Fruit fly (Drosophila melanogaster) whole organism, embryonic: ENCODE data around the gene Plc21C.

Experiments
- BtbVII ChIP-seq: fragments of 200-800 bp; sonication (Bioruptor generic); optimal IDR thresholded peaks from 3 replicates; lab custom pipeline; 2017; ENCODE audit warnings: missing biosample characterization, mild to moderate bottlenecking, missing genetic modification characterization
- CG11085 ChIP-seq: fragments of 200-800 bp; sonication (Bioruptor generic); IDR thresholded peaks from 2 replicates; pipeline ENCODE4 v1.3.6; 2022; ENCODE audit warnings: missing biosample characterization, missing genetic modification characterization
- CG11247 ChIP-seq: fragments of 200-800 bp; sonication (Bioruptor generic); IDR thresholded peaks from 2 replicates; pipeline ENCODE4 v1.3.6; 2022; ENCODE audit warnings: missing biosample characterization, missing genetic modification characterization
- CG12155 ChIP-seq: fragments of 200-800 bp; sonication (Bioruptor generic); optimal IDR thresholded peaks from 3 replicates; lab custom pipeline; 2016; ENCODE audit warnings: missing biosample characterization, missing genetic modification characterization
- CG15601 ChIP-seq: fragments of 200-800 bp; sonication (Bioruptor generic); optimal IDR thresholded peaks from 3 replicates; lab custom pipeline; 2019; ENCODE audit warnings: missing biosample characterization, mild to moderate bottlenecking, missing genetic modification characterization, moderate library complexity
- CG16813 ChIP-seq: fragments of 200-800 bp; sonication (Bioruptor generic); IDR thresholded peaks from 3 replicates; pipeline ENCODE4 v1.3.6; 2022; ENCODE audit warnings: missing biosample characterization, missing genetic modification characterization; ENCODE audit not compliant: partially characterized antibody
- CG17186 ChIP-seq: fragments of 200-800 bp; sonication (Bioruptor generic); optimal IDR thresholded peaks from 3 replicates; lab custom pipeline; 2017; ENCODE audit warnings: missing biosample characterization, missing genetic modification reagents, missing genetic modification characterization
- CG17361 ChIP-seq: fragments of 200-800 bp; sonication (Bioruptor generic); IDR thresholded peaks from 3 replicates; pipeline ENCODE4 v1.3.6; 2022; ENCODE audit warnings: missing biosample characterization, missing genetic modification characterization
- CG18599 ChIP-seq: fragments of 200-800 bp; sonication (Bioruptor generic); optimal IDR thresholded peaks from 3 replicates; lab custom pipeline; 2017; ENCODE audit warnings: missing biosample characterization, missing genetic modification characterization, mild to moderate bottlenecking, moderate library complexity, missing genetic modification reagents
- CG30020 ChIP-seq: fragments of 200-800 bp; optimal IDR thresholded peaks from 2 replicates; lab custom pipeline; 2019; ENCODE audit warnings: missing biosample characterization, mild to moderate bottlenecking, missing genetic modification characterization, moderate library complexity
- CG3065 ChIP-seq: fragments of 200-800 bp; sonication (Bioruptor generic); optimal IDR thresholded peaks from 2 replicates; lab custom pipeline; 2016; ENCODE audit warnings: missing biosample characterization, missing genetic modification characterization
- CG32532 ChIP-seq: fragments of 200-800 bp; sonication (Bioruptor generic); IDR thresholded peaks from 2 replicates; pipeline ENCODE4 v1.3.6; 2022; ENCODE audit warnings: missing biosample characterization, missing genetic modification characterization
- CG3726 ChIP-seq: fragments of 200-800 bp; sonication (Bioruptor generic); IDR thresholded peaks from 3 replicates; pipeline ENCODE4, ENCODE4 v1.3.6; 2022; ENCODE audit warnings: missing biosample characterization, missing genetic modification characterization
- CG3847 ChIP-seq: fragments of 200-800 bp; sonication (Bioruptor generic); IDR thresholded peaks from 2 replicates; pipeline ENCODE4 v1.3.6; 2022; ENCODE audit warnings: missing biosample characterization, missing genetic modification characterization
- CG3995 ChIP-seq: fragments of 200-800 bp; sonication (Bioruptor generic); optimal IDR thresholded peaks from 3 replicates; lab custom pipeline; 2016; ENCODE audit warnings: missing biosample characterization, missing genetic modification characterization
- CG4424 ChIP-seq: fragments of 200-800 bp; sonication (Bioruptor generic); optimal IDR thresholded peaks from 3 replicates; lab custom pipeline; 2016; ENCODE audit warnings: missing biosample characterization, missing genetic modification characterization
- CG4730 ChIP-seq: fragments of 200-800 bp; sonication (Bioruptor generic); IDR thresholded peaks from 2 replicates; pipeline ENCODE4 v1.3.6; 2022; ENCODE audit warnings: missing biosample characterization, missing genetic modification characterization
- CG6813 ChIP-seq: fragments of 200-800 bp; sonication (Bioruptor generic); optimal IDR thresholded peaks from 2 replicates; lab custom pipeline; 2017; ENCODE audit warnings: missing biosample characterization, missing genetic modification characterization, mild to moderate bottlenecking, moderate library complexity, missing genetic modification reagents
- CG9215 ChIP-seq: fragments of 200-800 bp; sonication (Bioruptor generic); IDR thresholded peaks from 2 replicates; pipeline ENCODE4 v1.3.6; 2022; ENCODE audit warnings: missing biosample characterization, missing genetic modification characterization
- CG9437 ChIP-seq: fragments of 200-800 bp; sonication (Bioruptor generic); optimal IDR thresholded peaks from 2 replicates; lab custom pipeline; 2018; ENCODE audit warnings: missing biosample characterization, mild to moderate bottlenecking, missing genetic modification characterization
- CHES-1-like ChIP-seq: fragments of 200-800 bp; sonication (Bioruptor generic); optimal IDR thresholded peaks from 2 replicates; lab custom pipeline; 2016; ENCODE audit warnings: missing biosample characterization, missing genetic modification characterization
- Chrac-16 ChIP-seq: fragments of 200-800 bp; sonication (Bioruptor generic); optimal IDR thresholded peaks from 3 replicates; lab custom pipeline; 2016; ENCODE audit warnings: missing biosample characterization, missing genetic modification characterization
- Dref ChIP-seq: fragments of 200-800 bp; sonication (Bioruptor generic); IDR thresholded peaks from 2 replicates; pipeline ENCODE4 v1.3.6; 2022; ENCODE audit warnings: missing biosample characterization, missing genetic modification characterization
- ERR ChIP-seq: fragments of 200-800 bp; sonication (Bioruptor generic); optimal IDR thresholded peaks from 2 replicates; lab custom pipeline; 2016; ENCODE audit warnings: missing biosample characterization, missing genetic modification characterization
- Fer2 ChIP-seq: fragments of 200-800 bp; sonication (Bioruptor generic); optimal IDR thresholded peaks from 2 replicates; lab custom pipeline; 2018; ENCODE audit warnings: missing biosample characterization, mild to moderate bottlenecking, missing genetic modification characterization, moderate library complexity
- HLH3B ChIP-seq: fragments of 200-800 bp; sonication (Bioruptor generic); IDR thresholded peaks from 2 replicates; pipeline ENCODE4 v1.3.6; 2022; ENCODE audit warnings: missing biosample characterization, missing genetic modification characterization
- Hand ChIP-seq: fragments of 200-800 bp; sonication (Bioruptor generic); optimal IDR thresholded peaks from 2 replicates; lab custom pipeline; 2017; ENCODE audit warnings: mild to moderate bottlenecking, missing biosample characterization, missing genetic modification reagents, missing genetic modification characterization
- HmgZ ChIP-seq: fragments of 200-800 bp; sonication (Bioruptor generic); optimal IDR thresholded peaks from 2 replicates; lab custom pipeline; 2018; ENCODE audit warnings: missing biosample characterization, mild to moderate bottlenecking, missing genetic modification characterization
- MESR4 ChIP-seq: fragments of 200-800 bp; sonication (Bioruptor generic); optimal IDR thresholded peaks from 2 replicates; lab custom pipeline; 2018; ENCODE audit warnings: missing biosample characterization, mild to moderate bottlenecking, missing genetic modification characterization, moderate library complexity
- NC2β ChIP-seq: fragments of 200-800 bp; sonication (Bioruptor generic); optimal IDR thresholded peaks from 2 replicates; lab custom pipeline; 2016; ENCODE audit warnings: missing biosample characterization, missing genetic modification characterization
- NFAT ChIP-seq: fragments of 200-800 bp; sonication (Bioruptor generic); IDR thresholded peaks from 2 replicates; pipeline ENCODE4 v1.3.6; 2022; ENCODE audit warnings: missing biosample characterization, missing genetic modification characterization
- Opbp ChIP-seq: fragments of 200-800 bp; sonication (Bioruptor generic); IDR thresholded peaks from 3 replicates; pipeline ENCODE4 v1.3.6; 2022; ENCODE audit warnings: missing biosample characterization, missing genetic modification characterization; ENCODE audit not compliant: partially characterized antibody
- Rfx ChIP-seq: fragments of 200-800 bp; sonication (Bioruptor generic); IDR thresholded peaks from 2 replicates; pipeline ENCODE4 v1.3.6; 2022; ENCODE audit warnings: missing biosample characterization, missing genetic modification characterization
- Tbp ChIP-seq: fragments of >200 bp; optimal IDR thresholded peaks from 2 replicates; lab custom pipeline; 2018; ENCODE audit warnings: missing biosample characterization, missing genetic modification characterization
- ac ChIP-seq: fragments of 200-800 bp; sonication (Bioruptor generic); optimal IDR thresholded peaks from 3 replicates; lab custom pipeline; 2017; ENCODE audit warnings: missing biosample characterization, mild to moderate bottlenecking, missing genetic modification characterization
- al ChIP-seq: fragments of 200-800 bp; sonication (Bioruptor generic); IDR thresholded peaks from 2 replicates; pipeline ENCODE4 v1.3.6; 2022; ENCODE audit warnings: missing biosample characterization, missing genetic modification characterization
- ara ChIP-seq: fragments of 200-800 bp; sonication (Bioruptor generic); IDR thresholded peaks from 2 replicates; pipeline ENCODE4 v1.3.6; 2022; ENCODE audit warnings: missing biosample characterization, missing genetic modification characterization
- bigmax ChIP-seq: fragments of 200-800 bp; sonication (Bioruptor generic); optimal IDR thresholded peaks from 2 replicates; lab custom pipeline; 2018; ENCODE audit warnings: missing biosample characterization, mild to moderate bottlenecking, missing genetic modification characterization
- chm ChIP-seq: fragments of 200-800 bp; sonication (Bioruptor generic); IDR thresholded peaks from 2 replicates; pipeline ENCODE4 v1.3.6; 2022; ENCODE audit warnings: missing biosample characterization, missing genetic modification characterization
- gce ChIP-seq: fragments of 200-800 bp; sonication (Bioruptor generic); IDR thresholded peaks from 3 replicates; pipeline ENCODE4 v1.3.6; 2022; ENCODE audit warnings: missing biosample characterization, missing genetic modification characterization
- gfzf ChIP-seq: fragments of 200-800 bp; sonication (Bioruptor generic); optimal IDR thresholded peaks from 2 replicates; lab custom pipeline; 2016; ENCODE audit warnings: missing biosample characterization, mild to moderate bottlenecking, missing genetic modification characterization, moderate library complexity
- lilli ChIP-seq: fragments of 200-800 bp; sonication (Bioruptor generic); optimal IDR thresholded peaks from 3 replicates; lab custom pipeline; 2016; ENCODE audit warnings: missing biosample characterization, missing genetic modification characterization
- maf-S ChIP-seq: fragments of 200-800 bp; sonication (Bioruptor generic); optimal IDR thresholded peaks from 2 replicates; lab custom pipeline; 2016; ENCODE audit warnings: missing biosample characterization, missing genetic modification characterization
- nmo ChIP-seq: fragments of 200-800 bp; sonication (Bioruptor generic); optimal IDR thresholded peaks from 2 replicates; lab custom pipeline; 2018; ENCODE audit warnings: missing biosample characterization, mild to moderate bottlenecking, missing genetic modification characterization, moderate library complexity
- pfk ChIP-seq: fragments of 200-800 bp; sonication (Bioruptor generic); optimal IDR thresholded peaks from 2 replicates; lab custom pipeline; 2018; ENCODE audit warnings: missing biosample characterization, mild to moderate bottlenecking, missing genetic modification characterization, moderate library complexity
- pzg ChIP-seq: fragments of 200-800 bp; sonication (Bioruptor generic); optimal IDR thresholded peaks from 3 replicates; lab custom pipeline; 2018; ENCODE audit warnings: missing biosample characterization, mild to moderate bottlenecking, missing genetic modification characterization, moderate library complexity
- rib ChIP-seq: fragments of 200-800 bp; sonication (Bioruptor generic); IDR thresholded peaks from 2 replicates; pipeline ENCODE4 v1.3.6; 2022; ENCODE audit warnings: missing biosample characterization, missing genetic modification characterization
- sens ChIP-seq: fragments of 200-800 bp; sonication (Bioruptor generic); peaks from one replicate; lab custom pipeline; 2016; ENCODE audit warnings: missing biosample characterization, missing genetic modification characterization
- sna ChIP-seq: fragments of 200-800 bp; sonication (Bioruptor generic); IDR thresholded peaks from 2 replicates; pipeline ENCODE4 v1.3.6; 2022; ENCODE audit warnings: missing biosample characterization, missing genetic modification characterization; ENCODE audit not compliant: partially characterized antibody
- tgo ChIP-seq: fragments of 200-800 bp; sonication (Bioruptor generic); IDR thresholded peaks from 3 replicates; pipeline ENCODE4 v1.3.6; 2022; ENCODE audit warnings: missing biosample characterization, missing genetic modification characterization

Plc21C gene

dm6 chr2L:294452-295362, 11.0 kb upstream of the Plc21C start, which contains the start of the genes U2af38 and Stip1 (continued):
- no peak for TF ChIP-seq CG3995 (GFP tag; lab: Kevin White, UChicago)
- TF ChIP-seq rib (GFP tag; lab: Robert Waterston, UW), result peak; percentile 63
- no peak for TF ChIP-seq ac (GFP tag; lab: Kevin White, UChicago)
- TF ChIP-seq CG4424 (GFP tag; lab: Kevin White, UChicago), result no peak
- no peak for TF ChIP-seq Hand (GFP tag; lab: Kevin White, UChicago)
- TF ChIP-seq ERR, result no peak
- TF ChIP-seq bigmax (GFP tag; lab: Kevin White, UChicago), result peak; percentile 55
- peak; percentile 91 for TF ChIP-seq CG9215 (GFP tag; lab: Robert Waterston, UW)
- no peak for TF ChIP-seq CG15601 (tag; lab: Kevin White, UChicago)
- TF ChIP-seq pzg (GFP tag; lab: Kevin White, UChicago), result peak; percentile 61
- no peak for TF ChIP-seq tgo (GFP tag; lab: Robert Waterston, UW)
- no peak for TF ChIP-seq CG11085
- TF ChIP-seq maf-S (GFP tag; lab: Kevin White, UChicago), result peak; percentile 2
- peak; percentile 55 for TF ChIP-seq CG3847 (GFP tag; lab: Robert Waterston, UW)
- TF ChIP-seq gfzf, result peak; percentile 56
- TF ChIP-seq CG18599 (GFP tag; lab: Kevin White, UChicago), result peak; percentile 2
- TF ChIP-seq Opbp (GFP tag; lab: Robert Waterston, UW), result peak; percentile 4; the same call in 1 of the 3 replicates
- TF ChIP-seq MESR4 (GFP tag; lab: Kevin White, UChicago), result peak; percentile 80
- TF ChIP-seq Dref, result peak; percentile 79
- TF ChIP-seq CG12155 (GFP tag; lab: Kevin White, UChicago), result no peak
- TF ChIP-seq CG17186 (GFP tag; lab: Kevin White, UChicago), result no peak
- no peak for TF ChIP-seq chm
- TF ChIP-seq CHES-1-like, result no peak
- TF ChIP-seq BtbVII (GFP tag; lab: Kevin White, UChicago), result no peak
- TF ChIP-seq CG3726 (GFP tag; lab: Robert Waterston, UW), result no peak
- peak; percentile 11 for TF ChIP-seq Fer2 (tag; lab: Kevin White, UChicago)
- no peak for TF ChIP-seq HLH3B (GFP tag; lab: Robert Waterston, UW)
- peak; percentile 29 for TF ChIP-seq HmgZ (tag; lab: Kevin White, UChicago)
- no peak for TF ChIP-seq Tbp (GFP tag; lab: Kevin White, UChicago)
- TF ChIP-seq nmo (GFP tag; lab: Kevin White, UChicago), result peak; percentile 36
- no peak for TF ChIP-seq CG6813 (GFP tag; lab: Kevin White, UChicago)
- TF ChIP-seq CG32532, result no peak
- peak; percentile 54; the same call in 1 of the 2 replicates for TF ChIP-seq sna (GFP tag; lab: Robert Waterston, UW)
- TF ChIP-seq ara (GFP tag; lab: Robert Waterston, UW), result no peak
- no peak for TF ChIP-seq CG11247
- peak; percentile 70 for TF ChIP-seq CG16813 (GFP tag; lab: Robert Waterston, UW)
- TF ChIP-seq sens (GFP tag; lab: Kevin White, UChicago), result peak; percentile 24
- TF ChIP-seq Rfx (GFP tag; lab: Robert Waterston, UW), result peak; percentile 38
- TF ChIP-seq NFAT (GFP tag; lab: Robert Waterston, UW), result peak; percentile 62
- no peak for TF ChIP-seq CG9437 (GFP tag; lab: Kevin White, UChicago)
- TF ChIP-seq NC2β (GFP tag; lab: Kevin White, UChicago), result no peak
- TF ChIP-seq CG17361 (GFP tag; lab: Robert Waterston, UW), result peak; percentile 58; the same call in 2 of the 3 replicates
- no peak for TF ChIP-seq gce (GFP tag; lab: Robert Waterston, UW)
- TF ChIP-seq CG30020, result peak; percentile 33
- peak; percentile 13 for TF ChIP-seq pfk (GFP tag; lab: Kevin White, UChicago)
- TF ChIP-seq CG3065, result no peak
- TF ChIP-seq Chrac-16 (GFP tag; lab: Kevin White, UChicago), result peak; percentile 2
- TF ChIP-seq al (GFP tag; lab: Robert Waterston, UW), result no peak
- TF ChIP-seq lilli (GFP tag; lab: Kevin White, UChicago), result peak; percentile 14
- no peak for TF ChIP-seq CG4730 (GFP tag; lab: Robert Waterston, UW)
